Fruit fly (Drosophila melanogaster) whole organism, embryonic: Measurements from ENCODE around the gene CG17549.

Source experiments
- CG15601 ChIP-seq: fragments of 200-800 bp; sonication (Bioruptor generic); optimal IDR thresholded peaks from 3 replicates; lab custom pipeline; 2019; ENCODE audit warnings: missing biosample characterization, mild to moderate bottlenecking, missing genetic modification characterization, moderate library complexity
- CG32772 ChIP-seq: fragments of 200-800 bp; sonication (Bioruptor generic); IDR thresholded peaks from 2 replicates; pipeline ENCODE4 v1.3.6; 2022; ENCODE audit warnings: missing biosample characterization, missing genetic modification characterization
- CG3995 ChIP-seq: fragments of 200-800 bp; sonication (Bioruptor generic); optimal IDR thresholded peaks from 3 replicates; lab custom pipeline; 2016; ENCODE audit warnings: missing biosample characterization, missing genetic modification characterization
- CG4707 ChIP-seq: fragments of 200-800 bp; sonication (Bioruptor generic); optimal IDR thresholded peaks from 2 replicates; lab custom pipeline; 2018; ENCODE audit warnings: missing biosample characterization, mild to moderate bottlenecking, missing genetic modification characterization, moderate library complexity
- Nf-YA ChIP-seq: fragments of 200-800 bp; sonication (Bioruptor generic); IDR thresholded peaks from 2 replicates; pipeline ENCODE4 v1.3.6; 2022; ENCODE audit warnings: missing biosample characterization, missing genetic modification characterization
- Poxn ChIP-seq: fragments of 200-800 bp; sonication (Bioruptor generic); IDR thresholded peaks from 2 replicates; pipeline ENCODE4 v1.3.6; 2022; ENCODE audit warnings: missing biosample characterization, missing genetic modification characterization
- aop ChIP-seq: fragments of 200-800 bp; sonication (Bioruptor generic); IDR thresholded peaks from 2 replicates; pipeline ENCODE4 v1.3.6; 2022; ENCODE audit warnings: missing biosample characterization, missing genetic modification characterization
- inv ChIP-seq: fragments of 200-800 bp; sonication (Bioruptor generic); IDR thresholded peaks from 2 replicates; pipeline ENCODE4 v1.3.6; 2022; ENCODE audit warnings: missing biosample characterization, missing genetic modification characterization; ENCODE audit not compliant: partially characterized antibody
- ranshi ChIP-seq: fragments of 200-800 bp; sonication (Bioruptor generic); IDR thresholded peaks from 2 replicates; pipeline ENCODE4 v1.3.6; 2022; ENCODE audit warnings: missing biosample characterization, missing genetic modification characterization
- z ChIP-seq: fragments of 200-800 bp; sonication (Bioruptor generic); IDR thresholded peaks from 3 replicates; pipeline ENCODE4 v1.3.6; 2022; ENCODE audit warnings: missing biosample characterization, missing genetic modification characterization

DNA sequence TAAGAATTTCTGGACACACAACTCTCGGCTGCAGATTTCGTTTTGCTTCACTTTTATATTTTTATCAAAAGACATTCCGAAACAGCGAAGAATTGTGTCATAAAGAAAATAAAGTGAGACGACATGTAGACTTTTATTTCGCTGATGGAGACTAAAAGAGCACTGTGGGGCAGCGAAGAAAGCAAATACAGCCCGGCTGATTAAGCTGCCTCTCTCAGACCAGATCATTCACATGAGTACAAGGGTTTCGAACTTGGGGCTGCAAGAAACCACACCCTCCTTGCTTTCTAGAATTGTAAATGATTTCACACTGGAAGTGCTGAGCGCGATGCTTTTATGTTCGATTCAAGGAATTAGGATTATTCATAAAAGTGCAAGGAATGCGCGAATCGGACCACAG lies 35.2 kb upstream of the CG17549 start:
- TF ChIP-seq Poxn = no peak
- TF ChIP-seq CG4707 = no peak
- TF ChIP-seq ranshi = no peak
- TF ChIP-seq Nf-YA = no peak
- no peak for TF ChIP-seq CG15601 (tag; lab: Kevin White, UChicago)
- TF ChIP-seq inv (GFP tag; lab: Robert Waterston, UW) = no peak
- TF ChIP-seq CG3995 (GFP tag; lab: Kevin White, UChicago) = no peak
- TF ChIP-seq CG32772 = no peak
- no peak for TF ChIP-seq aop (GFP tag; lab: Robert Waterston, UW)
- no peak for TF ChIP-seq z (GFP tag; lab: Robert Waterston, UW)
